Worm (Caenorhabditis elegans): ENCODE results near the gene sma-3.

DNA sequence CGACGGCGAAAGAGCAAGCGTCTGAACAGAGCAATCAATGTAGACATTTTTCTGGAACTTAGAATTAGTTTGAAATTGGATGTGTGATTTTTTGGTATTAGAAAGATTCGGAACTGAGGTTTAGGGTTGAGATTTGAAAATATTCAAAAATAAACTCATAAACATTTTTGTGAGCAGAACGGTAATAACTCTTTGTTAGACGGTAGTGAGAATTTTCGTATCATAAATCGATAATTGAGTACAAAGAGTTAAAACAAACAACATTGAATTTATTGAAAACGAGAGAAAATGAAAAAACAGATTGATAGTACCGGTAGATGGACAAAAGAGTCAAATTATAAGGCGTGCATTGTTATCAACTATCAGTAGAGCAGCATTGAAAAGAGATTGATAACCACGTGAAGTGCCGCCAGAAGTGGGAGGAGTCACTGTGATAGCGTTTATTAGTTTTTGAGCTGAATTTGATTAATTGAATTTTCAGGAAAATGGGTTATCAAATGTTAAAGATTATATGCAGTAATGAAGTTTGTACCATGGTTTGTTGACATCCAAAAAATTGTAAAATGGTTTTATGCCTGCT lies 44.4 kb downstream of the sma-3 start, which contains the start of gene F28F5.6:
- TF ChIP-seq T22C8.4 (GFP tag; IDR thresholded peaks at IDR 0.05): no peak
- no peak for TF ChIP-seq flt-1 (GFP tag; IDR thresholded peaks at IDR 0.05)
